Worm (Caenorhabditis elegans): ENCODE data around the gene rps-18.

rps-18 gene

DNA sequence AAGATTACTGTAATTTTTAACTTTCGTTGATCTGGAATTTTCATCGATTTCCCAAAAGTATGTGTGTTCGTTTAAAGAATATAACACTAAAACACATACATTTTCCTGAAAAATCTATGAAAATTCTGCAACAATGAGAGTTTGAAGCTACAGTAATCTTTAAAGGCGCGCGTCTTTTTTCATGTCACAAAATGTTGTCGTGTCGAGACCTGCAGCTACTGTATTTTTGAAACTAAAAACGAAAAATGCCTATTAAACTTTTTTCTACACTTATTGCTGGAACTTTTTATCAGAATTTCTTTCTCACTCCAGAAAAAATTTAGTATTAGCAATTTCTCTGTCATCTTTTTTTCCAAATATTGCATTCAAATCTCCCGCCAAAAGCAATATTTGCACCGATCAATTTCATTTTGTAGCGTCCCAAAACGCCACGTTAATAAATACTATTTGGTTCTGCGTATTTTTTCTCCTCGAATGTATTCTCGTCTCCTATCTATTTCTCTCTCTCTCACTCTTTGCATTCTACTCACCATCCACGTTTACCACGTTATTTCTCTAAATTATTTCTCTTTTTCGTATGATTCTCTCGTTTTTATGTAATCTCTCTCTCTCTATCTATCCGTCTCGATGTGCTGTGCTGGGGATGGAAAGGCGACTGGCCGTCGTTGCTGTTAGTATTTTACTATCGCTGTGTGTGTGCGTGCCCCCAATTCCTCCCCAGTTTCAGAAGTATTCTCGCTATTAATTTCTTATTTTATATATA is 38.9 kb upstream of the rps-18 start, which contains the start of gene melo-1:
Gene melo-1, plus strand, starts transcription at position 658 of the 763 bp plus-strand sequence.
- no peak for TF ChIP-seq ceh-82 (tag; optimal IDR thresholded peaks at IDR 0.05)
- TF ChIP-seq mbf-1 (tag; optimal IDR thresholded peaks at IDR 0.05) = no peak
- TF ChIP-seq dmd-4 (tag; optimal IDR thresholded peaks at IDR 0.05) = no peak
- TF ChIP-seq snpc-4 (tag; optimal IDR thresholded peaks at IDR 0.05) = no peak
- TF ChIP-seq lsy-2 (tag; optimal IDR thresholded peaks at IDR 0.05) = peak in 1 of 2 experiments; percentile 62
- TF ChIP-seq crh-2 (tag; optimal IDR thresholded peaks at IDR 0.05) = peak; percentile 86
- peak; percentile 55 for TF ChIP-seq F13H6.1 (tag; optimal IDR thresholded peaks at IDR 0.05)
- TF ChIP-seq aly-2 (tag; optimal IDR thresholded peaks at IDR 0.05) = no peak
- peak; percentile 17 for TF ChIP-seq nhr-25 (tag; optimal IDR thresholded peaks at IDR 0.05)
- TF ChIP-seq nhr-129 (tag; optimal IDR thresholded peaks at IDR 0.05) = peak; percentile 22
- TF ChIP-seq C34F6.9 (tag; optimal IDR thresholded peaks at IDR 0.05) = peak; percentile 90
- TF ChIP-seq ama-1 (optimal IDR thresholded peaks at IDR 0.05) = peak; percentile 25
- TF ChIP-seq egl-27 (tag; optimal IDR thresholded peaks at IDR 0.05) = peak; percentile 5
- TF ChIP-seq gmeb-1 (tag; optimal IDR thresholded peaks at IDR 0.05) = peak; percentile 60
- no peak for TF ChIP-seq nhr-21 (tag; optimal IDR thresholded peaks at IDR 0.05)
- TF ChIP-seq mab-5 (tag; optimal IDR thresholded peaks at IDR 0.05) = peak; percentile 23
- peak; percentile 56 for TF ChIP-seq unc-55 (GFP tag; optimal IDR thresholded peaks at IDR 0.05)
- TF ChIP-seq R02D3.7 (tag; optimal IDR thresholded peaks at IDR 0.05) = no peak
- peak; percentile 36 for TF ChIP-seq lin-13 (GFP tag; optimal IDR thresholded peaks at IDR 0.05)
- no peak for TF ChIP-seq ZK546.5 (tag; optimal IDR thresholded peaks at IDR 0.05)
- no peak for TF ChIP-seq nhr-12 (tag; optimal IDR thresholded peaks at IDR 0.05)
- TF ChIP-seq nhr-6 (tag; optimal IDR thresholded peaks at IDR 0.05) = peak; percentile 14
- TF ChIP-seq fos-1 (tag; optimal IDR thresholded peaks at IDR 0.05) = peak; percentile 32
- no peak for TF ChIP-seq Y55F3AM.14 (GFP tag; optimal IDR thresholded peaks at IDR 0.05)
- no peak for TF ChIP-seq ceh-16 (tag; optimal IDR thresholded peaks at IDR 0.05)
- peak; percentile 39 for TF ChIP-seq sma-3 (GFP tag; optimal IDR thresholded peaks at IDR 0.05)
- peak; percentile 4 for TF ChIP-seq sma-9 (GFP tag; optimal IDR thresholded peaks at IDR 0.05)
- no peak for TF ChIP-seq sma-9 (tag; optimal IDR thresholded peaks at IDR 0.05)
- no peak for TF ChIP-seq skn-1 (tag; optimal IDR thresholded peaks at IDR 0.05)
- no peak for TF ChIP-seq alr-1 (tag; optimal IDR thresholded peaks at IDR 0.05)
- TF ChIP-seq elt-1 (tag; optimal IDR thresholded peaks at IDR 0.05) = no peak

DNA sequence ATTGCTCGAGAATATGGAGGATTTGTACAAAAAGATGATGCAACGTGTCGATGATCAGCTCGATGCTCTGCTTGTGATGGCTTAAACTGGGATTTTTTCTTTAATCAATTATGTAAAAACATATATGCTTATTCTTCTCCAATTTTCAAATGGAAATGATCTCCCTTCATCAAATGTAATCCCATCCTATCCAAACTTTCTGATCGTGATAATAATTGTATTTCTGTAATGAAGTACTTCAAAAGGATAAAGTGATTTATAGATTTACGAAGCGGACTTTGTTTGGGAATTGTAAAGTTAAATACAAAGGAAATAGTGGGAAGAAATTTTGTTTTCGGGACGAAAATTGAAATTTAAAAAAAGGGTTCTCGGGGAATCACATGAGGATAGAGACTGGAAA is 34.9 kb upstream of the rps-18 start:
- TF ChIP-seq peb-1 (tag; optimal IDR thresholded peaks at IDR 0.05) (no peak), ama-1 (optimal IDR thresholded peaks at IDR 0.05) (peak; percentile 18), lsy-2 (tag; optimal IDR thresholded peaks at IDR 0.05) (peak in 1 of 2 experiments; percentile 13)

DNA sequence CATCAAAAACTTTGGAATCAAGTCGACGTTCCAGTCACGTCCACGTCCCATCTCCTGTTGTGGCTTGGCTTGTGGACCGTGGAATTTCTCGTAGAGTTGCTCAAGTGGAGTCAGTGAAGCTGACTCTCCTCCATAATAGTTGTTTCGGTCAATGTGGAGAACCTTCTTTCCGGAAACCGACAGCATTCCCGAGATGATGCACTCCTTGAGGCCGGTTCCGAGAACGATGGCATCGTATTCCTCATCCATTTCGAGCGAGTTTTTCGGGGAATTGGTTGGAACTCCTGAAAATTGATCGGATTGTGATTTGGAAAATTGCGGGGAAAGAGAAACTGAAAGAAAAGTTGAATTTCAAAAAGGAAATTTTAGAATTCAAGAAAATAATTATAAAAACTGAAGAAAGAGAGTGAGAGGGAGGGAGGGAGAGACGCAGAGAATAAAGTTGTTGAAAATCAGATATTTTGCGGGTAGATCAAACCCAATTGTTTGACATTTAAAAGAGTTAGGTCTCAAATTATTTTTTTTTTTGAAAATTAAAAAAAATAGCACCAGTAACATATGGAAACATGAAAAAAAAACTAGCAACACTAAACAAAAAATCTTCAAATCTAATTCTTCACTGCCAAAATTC is 32.8 kb upstream of the rps-18 start, which contains the start of gene gdi-1:
Gene gdi-1, minus strand, starts transcription at position 286 of the 631 bp plus-strand sequence.
- peak in 1 of 2 experiments; percentile 33 for TF ChIP-seq lsy-2 (tag; optimal IDR thresholded peaks at IDR 0.05)
- TF ChIP-seq ztf-1 (GFP tag; conservative IDR thresholded peaks at IDR 0.05) = no peak
- TF ChIP-seq ama-1 (optimal IDR thresholded peaks at IDR 0.05) = peak; percentile 45

DNA sequence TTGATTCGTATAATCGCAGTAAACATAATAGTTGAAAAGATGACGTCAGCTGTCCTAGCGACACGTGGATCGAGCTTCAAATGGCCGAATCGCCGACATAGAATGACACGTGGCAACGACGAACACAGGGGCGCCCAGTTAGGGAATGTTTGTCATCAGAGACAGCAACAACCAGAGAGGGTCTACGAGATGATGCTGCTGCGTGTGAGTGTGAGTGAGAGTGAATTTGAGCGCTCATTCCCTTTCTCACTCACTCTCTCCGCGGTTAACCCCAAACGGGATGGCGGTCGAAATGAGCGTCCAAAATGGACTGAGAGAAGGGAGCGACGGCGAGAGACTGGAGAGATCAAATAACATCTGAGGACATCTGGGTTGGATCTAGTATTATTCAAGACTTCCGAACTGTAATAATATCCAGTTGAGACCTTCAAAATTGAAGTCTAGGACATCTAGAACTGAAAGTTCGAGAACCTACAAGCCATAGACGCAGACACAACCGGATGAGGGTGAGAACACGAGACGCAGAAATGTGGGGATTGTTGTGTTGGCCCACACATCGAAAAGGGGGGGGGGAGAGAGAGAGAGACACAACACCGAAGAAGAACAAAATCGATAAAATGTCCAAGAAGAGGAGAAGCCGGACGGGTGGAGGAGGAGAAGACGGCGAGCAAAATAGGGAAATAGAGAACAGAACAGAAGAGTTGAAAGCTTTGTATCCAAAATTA is 31.4 kb upstream of the rps-18 start:
- TF ChIP-seq lin-11 (tag; optimal IDR thresholded peaks at IDR 0.05) = no peak
- no peak for TF ChIP-seq elt-1 (tag; optimal IDR thresholded peaks at IDR 0.05)
- no peak for TF ChIP-seq ZK546.5 (tag; optimal IDR thresholded peaks at IDR 0.05)
- TF ChIP-seq lsy-2 (tag; optimal IDR thresholded peaks at IDR 0.05) = peak; percentile 4 to 47
- TF ChIP-seq C34F6.9 (tag; optimal IDR thresholded peaks at IDR 0.05) = peak; percentile 71
- TF ChIP-seq R02D3.7 (tag; optimal IDR thresholded peaks at IDR 0.05) = no peak
- peak; percentile 38 for TF ChIP-seq sem-4 (tag; optimal IDR thresholded peaks at IDR 0.05)
- peak; percentile 96 for TF ChIP-seq blmp-1 (tag; optimal IDR thresholded peaks at IDR 0.05; ENCODE audit: insufficient read depth)
- TF ChIP-seq nhr-25 (tag; optimal IDR thresholded peaks at IDR 0.05) = peak; percentile 65
- TF ChIP-seq unc-55 (GFP tag; optimal IDR thresholded peaks at IDR 0.05) = peak; percentile 68
- TF ChIP-seq mab-5 (tag; optimal IDR thresholded peaks at IDR 0.05) = no peak
- peak; percentile 50 for TF ChIP-seq fos-1 (tag; optimal IDR thresholded peaks at IDR 0.05)
- peak; percentile 38 for TF ChIP-seq sma-9 (GFP tag; optimal IDR thresholded peaks at IDR 0.05)
- TF ChIP-seq sma-9 (tag; optimal IDR thresholded peaks at IDR 0.05) = no peak
- peak; percentile 54 for TF ChIP-seq ceh-16 (tag; optimal IDR thresholded peaks at IDR 0.05)
- peak; percentile 46 for TF ChIP-seq ztf-4 (tag; optimal IDR thresholded peaks at IDR 0.05)
- no peak for TF ChIP-seq nhr-23 (tag; optimal IDR thresholded peaks at IDR 0.05)
- peak; percentile 97 for TF ChIP-seq crh-2 (tag; optimal IDR thresholded peaks at IDR 0.05)
- TF ChIP-seq nhr-21 (tag; optimal IDR thresholded peaks at IDR 0.05) = peak; percentile 10
- peak; percentile 89 for TF ChIP-seq nhr-129 (tag; optimal IDR thresholded peaks at IDR 0.05)
- peak; percentile 53 for TF ChIP-seq snpc-4 (tag; optimal IDR thresholded peaks at IDR 0.05)
- TF ChIP-seq nhr-12 (tag; optimal IDR thresholded peaks at IDR 0.05) = no peak
- peak; percentile 71 for TF ChIP-seq lin-13 (GFP tag; optimal IDR thresholded peaks at IDR 0.05)
- TF ChIP-seq sma-3 (GFP tag; optimal IDR thresholded peaks at IDR 0.05) = peak; percentile 30
- no peak for TF ChIP-seq nhr-237 (tag; optimal IDR thresholded peaks at IDR 0.05)
- no peak for TF ChIP-seq zag-1 (tag; optimal IDR thresholded peaks at IDR 0.05)
- peak; percentile 16 to 22 for TF ChIP-seq mdl-1 (tag; optimal IDR thresholded peaks at IDR 0.05)
- TF ChIP-seq F13H6.1 (tag; optimal IDR thresholded peaks at IDR 0.05) = peak; percentile 61
